Fruit fly (Drosophila melanogaster) Kc167 (cell line): ENCODE data around the gene Ktl.

Experiments
- Myc ChIP-seq: fragments of >200 bp; optimal IDR thresholded peaks from 2 replicates; lab custom pipeline; 2017; ENCODE audit warnings: missing external identifiers
- h ChIP-seq: fragments of >200 bp; optimal IDR thresholded peaks from 3 replicates; lab custom pipeline; 2018; ENCODE audit warnings: missing external identifiers
- insv ChIP-seq: fragments of >200 bp; optimal IDR thresholded peaks from 3 replicates; lab custom pipeline; 2018; ENCODE audit warnings: missing external identifiers
- psq ChIP-seq: fragments of >200 bp; optimal IDR thresholded peaks from 2 replicates; lab custom pipeline; 2017; ENCODE audit warnings: missing external identifiers
- ttk ChIP-seq: sonication (Bioruptor generic); optimal IDR thresholded peaks from 2 replicates; lab custom pipeline; 2017; ENCODE audit warnings: missing external identifiers

dm6 chr3R:20891495-20891894, 5.6 kb downstream of the Ktl start:
- no peak for TF ChIP-seq insv (lab: Kevin White, UChicago)
- TF ChIP-seq h (lab: Kevin White, UChicago), result no peak
- TF ChIP-seq Myc (lab: Kevin White, UChicago), result no peak
- TF ChIP-seq psq (lab: Kevin White, UChicago), result no peak
- TF ChIP-seq ttk (lab: Kevin White, UChicago), result no peak
